Worm (Caenorhabditis elegans) whole organism, L3 larva: ENCODE measurements around the gene srg-69.
A peak's percentile ranks its signal among the peaks of the same experiment; 100 is the strongest.

ENCODE experiments used
- ceh-28 ChIP-seq: fragments of 150-350 bp; optimal IDR thresholded peaks from 2 replicates; lab custom pipeline; 2014; ENCODE audit warnings: missing biosample characterization, missing genetic modification reagents, missing genetic modification characterization
- elt-2 ChIP-seq: sonication (generic microtip); optimal IDR thresholded peaks from 2 replicates; lab custom pipeline; 2016; ENCODE audit warnings: missing genetic modification reagents, mild to moderate bottlenecking, missing genetic modification characterization, missing compliant biosample characterization
- fkh-10 ChIP-seq: sonication (generic microtip); optimal IDR thresholded peaks from 2 replicates; lab custom pipeline; 2017; ENCODE audit warnings: missing biosample characterization, missing genetic modification reagents, missing genetic modification characterization
- fos-1 ChIP-seq: fragments of 150-350 bp; optimal IDR thresholded peaks from 2 replicates; lab custom pipeline; 2014; ENCODE audit warnings: missing biosample characterization, missing genetic modification characterization
- mdl-1 ChIP-seq: fragments of 150-350 bp; optimal IDR thresholded peaks from 2 replicates; lab custom pipeline; 2014; ENCODE audit warnings: missing biosample characterization, missing genetic modification characterization
- nhr-237 ChIP-seq: fragments of 150-350 bp; optimal IDR thresholded peaks from 2 replicates; lab custom pipeline; 2014; ENCODE audit warnings: missing biosample characterization, missing genetic modification characterization
- tbx-2 ChIP-seq: sonication (generic microtip); optimal IDR thresholded peaks from 2 replicates; lab custom pipeline; 2016; ENCODE audit warnings: mild to moderate bottlenecking, missing genetic modification characterization, missing compliant biosample characterization

DNA sequence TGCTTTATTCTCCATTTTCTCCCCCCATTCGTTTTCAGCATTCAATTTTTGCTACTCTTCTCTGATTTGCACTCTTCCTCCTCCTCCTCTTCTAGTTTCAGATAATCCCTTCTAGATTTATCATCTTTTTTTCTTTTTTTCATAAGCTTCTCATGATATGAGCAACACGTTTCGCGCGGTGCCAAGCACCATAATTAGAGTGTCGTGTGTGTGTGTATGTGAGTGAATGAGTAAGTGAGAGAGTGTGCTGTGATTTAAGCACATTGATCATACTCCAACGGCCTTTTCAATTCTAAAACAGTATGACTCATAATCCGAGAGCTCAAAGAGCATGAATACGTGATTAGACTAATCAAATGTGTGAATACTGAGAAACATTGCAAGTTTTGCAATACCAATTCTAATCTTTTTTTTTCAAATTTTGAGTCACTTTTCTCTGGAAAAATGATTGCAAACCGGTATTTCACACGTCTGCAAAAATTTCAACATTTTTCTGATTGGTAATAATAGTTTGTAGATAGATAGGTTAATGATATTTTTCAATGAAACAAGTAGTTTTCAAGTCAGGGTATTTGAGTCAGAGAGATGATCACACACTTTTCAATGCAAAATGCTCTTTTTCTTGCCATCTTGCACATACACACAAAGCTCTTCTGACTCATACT lies 20.0 kb upstream of the srg-69 start:
- TF ChIP-seq ceh-28 (tag; lab: Kevin White, UChicago) (no peak), fkh-10 (no peak), fos-1 (tag; lab: Kevin White, UChicago) (no peak), nhr-237 (tag; lab: Kevin White, UChicago) (no peak), elt-2 (tag; lab: Kevin White, UChicago) (peak; percentile 11), tbx-2 (tag; lab: Kevin White, UChicago) (no peak), mdl-1 (no peak)
